Worm (Caenorhabditis elegans): ENCODE measurements around the gene lea-1.

The lea-1 gene

DNA sequence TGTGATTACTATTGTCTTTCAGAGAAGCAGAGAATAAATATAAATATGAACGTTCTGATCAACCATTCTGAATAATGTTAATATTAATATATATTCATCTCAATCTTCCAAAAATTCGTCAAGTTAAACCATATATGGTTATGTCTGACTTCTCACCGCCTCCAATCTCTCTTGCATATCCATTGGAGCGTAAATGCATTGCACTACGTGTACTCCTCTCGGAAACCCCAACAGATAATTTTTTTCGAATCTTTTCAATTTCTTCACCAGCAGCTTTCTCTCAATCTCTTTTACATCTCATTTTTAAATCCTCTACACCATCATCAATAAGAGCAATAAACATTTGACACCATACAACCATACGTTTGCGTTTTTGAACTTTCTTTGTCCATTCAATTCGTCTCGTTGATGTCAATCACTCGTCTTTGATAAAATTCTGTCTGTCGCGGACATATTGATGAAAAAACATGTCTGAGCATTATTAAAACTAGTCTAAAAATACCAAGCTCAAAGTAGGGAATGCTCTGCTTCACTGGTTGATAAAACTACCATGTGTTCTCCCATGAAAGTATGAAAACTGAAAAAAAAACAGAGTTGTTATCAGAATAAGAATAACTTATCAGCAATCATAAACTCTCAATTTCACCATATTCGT, 8.3 kb upstream of the lea-1 start (continued):
- TF ChIP-seq snpc-4 (tag; optimal IDR thresholded peaks at IDR 0.05) (no peak), hlh-30 (tag; optimal IDR thresholded peaks at IDR 0.05; ENCODE audit: insufficient read depth) (peak; percentile 31), tra-1 (GFP tag; IDR thresholded peaks at IDR 0.05) (peak; percentile 43; the same call in 1 of the 2 replicates), pqm-1 (tag; optimal IDR thresholded peaks at IDR 0.05) (peak; percentile 64), lsy-2 (tag; optimal IDR thresholded peaks at IDR 0.05) (peak; percentile 23 to 75), lin-38 (GFP tag; IDR thresholded peaks at IDR 0.05) (peak; percentile 94), ceh-28 (tag; optimal IDR thresholded peaks at IDR 0.05) (no peak), zip-11 (GFP tag; IDR thresholded peaks at IDR 0.05) (no peak), lin-15B (tag; optimal IDR thresholded peaks at IDR 0.05) (no peak), lin-13 (GFP tag; optimal IDR thresholded peaks at IDR 0.05) (peak; percentile 8), T26A8.4 (GFP tag; IDR thresholded peaks at IDR 0.05) (no peak), spr-1 (tag; optimal IDR thresholded peaks at IDR 0.05) (no peak), ctbp-1 (GFP tag; IDR thresholded peaks at IDR 0.05) (no peak), mdt-29 (GFP tag; IDR thresholded peaks at IDR 0.05) (no peak), hmg-1.1 (GFP tag; IDR thresholded peaks at IDR 0.05) (no peak), nhr-102 (tag; optimal IDR thresholded peaks at IDR 0.05) (peak; percentile 18), mxl-3 (GFP tag; optimal IDR thresholded peaks at IDR 0.05) (no peak), arid-1 (GFP tag; conservative IDR thresholded peaks at IDR 0.05) (no peak), nhr-42 (GFP tag; IDR thresholded peaks at IDR 0.05) (no peak), ZK337.2 (GFP tag; IDR thresholded peaks at IDR 0.05) (no peak), zag-1 (tag; optimal IDR thresholded peaks at IDR 0.05) (no peak), hlh-11 (tag; optimal IDR thresholded peaks at IDR 0.05) (peak; percentile 75)

ce11 chrV:10004048-10004761, 7.5 kb upstream of the lea-1 start, which contains the start of gene uda-1:
Gene uda-1, plus strand, starts transcription at chrV:10004755.
- TF ChIP-seq dmd-6 (GFP tag; IDR thresholded peaks at IDR 0.05) = peak; percentile 12; the same call in 1 of the 2 replicates
- TF ChIP-seq hlh-30 (tag; optimal IDR thresholded peaks at IDR 0.05; ENCODE audit: insufficient read depth) = peak; percentile 62
- peak; percentile 96 for TF ChIP-seq nhr-28 (tag; optimal IDR thresholded peaks at IDR 0.05)

DNA sequence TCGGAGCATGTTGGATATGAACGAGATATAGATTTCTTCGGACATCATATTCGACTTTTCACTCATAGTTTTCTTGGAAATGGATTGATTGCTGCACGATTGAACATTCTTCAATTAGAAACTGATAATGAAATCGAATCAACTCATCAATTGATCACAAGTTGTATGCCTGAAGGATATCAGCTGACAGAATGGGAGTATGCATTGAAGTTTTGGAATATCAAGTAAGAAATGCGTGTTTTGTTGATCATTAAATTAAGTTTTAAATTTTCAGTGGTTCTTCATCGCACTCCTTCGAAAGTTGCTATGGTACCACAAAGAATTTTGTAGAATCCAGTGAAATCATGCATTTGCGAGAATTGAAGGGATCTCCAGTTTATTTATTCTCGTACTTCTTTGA, 5.3 kb upstream of the lea-1 start:
- TF ChIP-seq hlh-30 (tag; optimal IDR thresholded peaks at IDR 0.05; ENCODE audit: insufficient read depth) = peak; percentile 15
- TF ChIP-seq snpc-1.2 (GFP tag; IDR thresholded peaks at IDR 0.05) = no peak

ce11 chrV:10007484-10007883, 4.2 kb upstream of the lea-1 start:
- TF ChIP-seq zfp-3 (GFP tag; conservative IDR thresholded peaks at IDR 0.05) = no peak
- 0 out of 2 replicates have a peak, but pooled peaks have one; percentile 26 for TF ChIP-seq lin-38 (GFP tag; IDR thresholded peaks at IDR 0.05)

DNA sequence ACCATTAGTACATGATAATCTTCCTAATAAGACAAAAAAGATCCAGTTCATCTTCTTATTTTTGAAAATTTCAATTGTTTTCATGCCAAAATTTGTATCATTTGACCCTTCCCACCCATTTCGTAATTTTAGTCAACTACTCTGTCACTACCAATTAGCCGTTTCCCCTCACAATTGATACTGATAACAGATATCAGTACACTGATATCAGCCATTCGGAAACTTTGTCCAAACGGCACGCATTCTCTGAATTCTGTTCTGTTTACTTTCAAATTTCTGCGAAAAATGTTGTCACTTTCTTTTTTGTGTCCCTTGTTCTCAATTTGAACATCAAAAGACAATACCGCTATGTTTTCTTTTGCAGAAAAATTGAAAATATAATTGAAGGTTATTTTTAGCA, 916 bp downstream of the lea-1 start:
- TF ChIP-seq ceh-32 (tag; optimal IDR thresholded peaks at IDR 0.05; ENCODE audit: poor library complexity) (no peak), ceh-20 (GFP tag; IDR thresholded peaks at IDR 0.05) (no peak), cey-2 (tag; optimal IDR thresholded peaks at IDR 0.05; ENCODE audit: borderline replicate concordance, insufficient read depth) (no peak), nhr-28 (tag; optimal IDR thresholded peaks at IDR 0.05) (peak; percentile 78), dmd-6 (GFP tag; IDR thresholded peaks at IDR 0.05) (peak; percentile 61), ztf-11 (tag; optimal IDR thresholded peaks at IDR 0.05) (no peak), unc-62 (GFP tag; optimal IDR thresholded peaks at IDR 0.05 in 1 of 2) (peak in 1 of 2 experiments; percentile 29), unc-62 (tag; optimal IDR thresholded peaks at IDR 0.05) (no peak), saeg-2 (GFP tag; IDR thresholded peaks at IDR 0.05) (no peak), hlh-30 (tag; optimal IDR thresholded peaks at IDR 0.05; ENCODE audit: insufficient read depth) (peak; percentile 12), hlh-11 (tag; optimal IDR thresholded peaks at IDR 0.05) (peak; percentile 56), dve-1 (tag; optimal IDR thresholded peaks at IDR 0.05; ENCODE audit: insufficient read depth) (peak; percentile 67), daf-16 (GFP tag; optimal IDR thresholded peaks at IDR 0.05) (no peak), daf-16 (tag; optimal IDR thresholded peaks at IDR 0.05) (peak; percentile 82), pqm-1 (tag; optimal IDR thresholded peaks at IDR 0.05) (peak; percentile 61), Y48G9A.11 (GFP tag; IDR thresholded peaks at IDR 0.05) (no peak), set-16 (GFP tag; IDR thresholded peaks at IDR 0.05) (no peak), mep-1 (tag; optimal IDR thresholded peaks at IDR 0.05) (no peak), pha-4 (GFP tag; IDR thresholded peaks at IDR 0.05) (no peak), pha-4 (tag; optimal IDR thresholded peaks at IDR 0.05) (no peak)

Measured in whole organism, L4 larva.